Worm (Caenorhabditis elegans): ENCODE results near the gene C52A11.3.

DNA sequence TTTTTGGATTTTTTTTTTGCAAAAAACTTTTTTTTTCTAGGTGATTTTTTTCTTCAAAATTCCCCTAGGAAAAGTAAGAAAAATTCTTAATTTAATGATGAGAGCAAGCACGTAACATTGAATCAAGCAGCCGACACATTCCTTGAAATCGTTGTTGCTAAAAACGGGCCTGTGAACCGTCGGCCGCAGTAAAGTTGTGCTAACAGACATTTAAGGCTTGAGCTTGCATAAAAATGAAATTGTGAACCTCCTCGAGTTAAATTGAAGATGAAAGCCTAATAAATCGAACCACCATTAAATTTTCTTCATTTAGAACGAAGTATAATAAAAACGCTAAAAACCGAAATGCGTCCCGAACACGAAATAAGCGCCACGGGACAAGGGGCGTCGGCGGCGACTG lies 30.8 kb downstream of the C52A11.3 start:
- TF ChIP-seq him-1 (tag; optimal IDR thresholded peaks at IDR 0.05) (no peak), dao-5 (tag; optimal IDR thresholded peaks at IDR 0.05) (no peak)
